Worm (Caenorhabditis elegans): ENCODE measurements around the gene ZK1290.5.

DNA sequence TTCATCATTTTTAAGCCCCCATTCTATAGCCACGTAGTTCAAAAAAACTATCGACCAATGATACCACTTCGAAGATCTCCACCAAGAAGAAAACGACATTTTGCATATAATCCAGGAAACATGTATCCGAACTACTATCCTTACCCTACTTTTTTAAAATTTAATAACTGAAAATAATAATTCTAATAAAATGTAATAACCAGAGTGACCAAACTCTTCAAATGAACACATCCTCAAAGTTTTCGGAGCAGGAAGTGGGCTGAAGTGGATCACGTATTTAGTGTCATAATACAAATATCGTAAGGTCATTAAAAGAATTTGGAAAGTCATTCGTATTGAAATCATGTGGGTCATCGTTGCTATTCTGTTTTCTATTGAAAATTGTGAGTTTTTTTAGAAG is 48.0 kb downstream of the ZK1290.5 start, which contains the start of gene F35D2.6:
- no peak for TF ChIP-seq flt-1 (GFP tag; IDR thresholded peaks at IDR 0.05)
- no peak for TF ChIP-seq ets-7 (tag; optimal IDR thresholded peaks at IDR 0.05)
- TF ChIP-seq hmg-4 (GFP tag; optimal IDR thresholded peaks at IDR 0.05) = no peak

Data from whole organism, early embryonic.